Worm (Caenorhabditis elegans): ENCODE data around the gene gbb-2.

- TF ChIP-seq tab-1 (GFP tag; IDR thresholded peaks at IDR 0.05) (no peak), flt-1 (GFP tag; IDR thresholded peaks at IDR 0.05) (no peak), T22C8.4 (GFP tag; IDR thresholded peaks at IDR 0.05) (no peak), ztf-23 (GFP tag; IDR thresholded peaks at IDR 0.05) (no peak), ztf-29 (GFP tag; IDR thresholded peaks at IDR 0.05) (no peak), cog-1 (tag; optimal IDR thresholded peaks at IDR 0.05) (no peak), klf-2 (GFP tag; conservative IDR thresholded peaks at IDR 0.05) (no peak), med-1 (GFP tag; optimal IDR thresholded peaks at IDR 0.05; ENCODE audit: insufficient read depth) (no peak), ref-1 (GFP tag; conservative IDR thresholded peaks at IDR 0.05) (no peak)
These were observed 24.0 kb downstream of the gbb-2 start, which contains the start of gene M01H9.4 for ce11 chrIV:4482531-4482930.
